Worm (Caenorhabditis elegans): Measurements from ENCODE around the gene daf-6.

ce11 chrX:14938188-14938587, 49.9 kb downstream of the daf-6 start:
- TF ChIP-seq F22D6.2 (tag; optimal IDR thresholded peaks at IDR 0.05) (no peak), lir-1 (GFP tag; conservative IDR thresholded peaks at IDR 0.05) (no peak)

Data from whole organism, young adult.